Fruit fly (Drosophila melanogaster): ENCODE measurements around the gene roq.
A peak's percentile ranks its signal among the peaks of the same experiment; 100 is the strongest.

roq gene

dm6 chr3L:16394506-16394905 is 16.1 kb upstream of the roq start, which contains the start of gene Gagr:
Gagr (plus strand) TSS chr3L:16394586.
- TF ChIP-seq Blimp-1 (GFP tag; optimal IDR thresholded peaks at IDR 0.05) (no peak), svp (GFP tag) (peak; percentile 22)

- no peak for TF ChIP-seq Sox102F (GFP tag; optimal IDR thresholded peaks at IDR 0.05)
- TF ChIP-seq svp (GFP tag) = no peak
- no peak for TF ChIP-seq CG6276 (GFP tag; optimal IDR thresholded peaks at IDR 0.05)
- no peak for TF ChIP-seq Sox15 (GFP tag; optimal IDR thresholded peaks at IDR 0.05)
- no peak for TF ChIP-seq esn (GFP tag; optimal IDR thresholded peaks at IDR 0.05)
- no peak for TF ChIP-seq CG10669 (GFP tag; optimal IDR thresholded peaks at IDR 0.05)
- no peak for TF ChIP-seq ss (GFP tag; optimal IDR thresholded peaks at IDR 0.05)
- TF ChIP-seq fkh (GFP tag; optimal IDR thresholded peaks at IDR 0.05) = peak; percentile 65
These were observed 15.3 kb upstream of the roq start for dm6 chr3L:16393700-16394099.

dm6 chr3L:16392874-16393273 is 14.5 kb upstream of the roq start:
- no peak for TF ChIP-seq CG4318 (GFP tag; optimal IDR thresholded peaks at IDR 0.05)
- TF ChIP-seq eg (GFP tag; IDR thresholded peaks at IDR 0.05) = peak; percentile 23; the same call in 1 of the 3 replicates
- TF ChIP-seq lz (GFP tag; optimal IDR thresholded peaks at IDR 0.05) = no peak
- peak; percentile 37 for TF ChIP-seq CG32006 (GFP tag; optimal IDR thresholded peaks at IDR 0.05)
- peak; percentile 7 for TF ChIP-seq CG6276 (GFP tag; optimal IDR thresholded peaks at IDR 0.05)
- TF ChIP-seq CG8119 (GFP tag; IDR thresholded peaks at IDR 0.05) = 0 out of 3 replicates have a peak, but pooled peaks have one; percentile 14
- TF ChIP-seq svp (GFP tag) = peak; percentile 18
- peak; percentile 30 for TF ChIP-seq Eip78C (GFP tag)
- TF ChIP-seq dsx (GFP tag; optimal IDR thresholded peaks at IDR 0.05; ENCODE audit: poor library complexity, severe bottlenecking) = no peak
- 0 out of 3 replicates have a peak, but pooled peaks have one; percentile 20 for TF ChIP-seq CG6163 (GFP tag; IDR thresholded peaks at IDR 0.05)

dm6 chr3L:16392203-16392800 is 13.9 kb upstream of the roq start:
- TF ChIP-seq CG31627 (GFP tag; optimal IDR thresholded peaks at IDR 0.05) (no peak), CG32006 (GFP tag; optimal IDR thresholded peaks at IDR 0.05) (no peak), CG6854 (GFP tag; optimal IDR thresholded peaks at IDR 0.05) (no peak), Ets96B (tag; optimal IDR thresholded peaks at IDR 0.05) (no peak), CG10631 (GFP tag; optimal IDR thresholded peaks at IDR 0.05) (no peak), CG8119 (GFP tag; IDR thresholded peaks at IDR 0.05) (no peak), Met (GFP tag; optimal IDR thresholded peaks at IDR 0.05) (no peak), Lpt (GFP tag; optimal IDR thresholded peaks at IDR 0.05) (no peak), achi (GFP tag; optimal IDR thresholded peaks at IDR 0.05) (no peak), CG11294 (GFP tag; IDR thresholded peaks at IDR 0.05) (no peak), dac (GFP tag; optimal IDR thresholded peaks at IDR 0.05) (no peak), Ets21C (GFP tag; optimal IDR thresholded peaks at IDR 0.05) (no peak), CG4318 (GFP tag; optimal IDR thresholded peaks at IDR 0.05) (no peak), fd85E (GFP tag; optimal IDR thresholded peaks at IDR 0.05) (no peak), OdsH (GFP tag; optimal IDR thresholded peaks at IDR 0.05) (no peak), dsx (GFP tag; optimal IDR thresholded peaks at IDR 0.05; ENCODE audit: poor library complexity, severe bottlenecking) (no peak), Hr38 (GFP tag; optimal IDR thresholded peaks at IDR 0.05) (no peak), ss (GFP tag; optimal IDR thresholded peaks at IDR 0.05) (no peak), topi (GFP tag; optimal IDR thresholded peaks at IDR 0.05) (no peak)

dm6 chr3L:16391257-16391656 is 12.9 kb upstream of the roq start:
- TF ChIP-seq acj6 (GFP tag; optimal IDR thresholded peaks at IDR 0.05) (no peak), Blimp-1 (GFP tag; optimal IDR thresholded peaks at IDR 0.05) (no peak), Sox15 (GFP tag; optimal IDR thresholded peaks at IDR 0.05) (no peak), CG31627 (GFP tag; optimal IDR thresholded peaks at IDR 0.05) (no peak), spab (GFP tag; optimal IDR thresholded peaks at IDR 0.05) (no peak), topi (GFP tag; optimal IDR thresholded peaks at IDR 0.05) (no peak), CG8632 (GFP tag; optimal IDR thresholded peaks at IDR 0.05) (no peak), CG16779 (tag; optimal IDR thresholded peaks at IDR 0.05) (no peak), Hr38 (GFP tag; optimal IDR thresholded peaks at IDR 0.05) (no peak), vri (GFP tag; optimal IDR thresholded peaks at IDR 0.05) (no peak), CG34406 (GFP tag; optimal IDR thresholded peaks at IDR 0.05) (no peak), fd59A (GFP tag; optimal IDR thresholded peaks at IDR 0.05) (no peak), Eip93F (GFP tag; optimal IDR thresholded peaks at IDR 0.05) (no peak), pdm3 (GFP tag; optimal IDR thresholded peaks at IDR 0.05) (no peak)
